Worm (Caenorhabditis elegans): Measurements from ENCODE around the gene gtf-2E2.

The gtf-2E2 gene

ce11 chrII:11544714-11545113 is 2.4 kb upstream of the gtf-2E2 start, which contains the start of gene F54D5.9:
Gene F54D5.9, minus strand, starts transcription at chrII:11544828.
- no peak for TF ChIP-seq unc-62 (GFP tag; optimal IDR thresholded peaks at IDR 0.05)

ce11 chrII:11542958-11543357 is 663 bp upstream of the gtf-2E2 start:
- TF ChIP-seq ztf-1 (GFP tag; conservative IDR thresholded peaks at IDR 0.05) (no peak), egl-27 (tag; optimal IDR thresholded peaks at IDR 0.05) (no peak), mab-5 (tag; optimal IDR thresholded peaks at IDR 0.05) (no peak), sem-4 (tag; optimal IDR thresholded peaks at IDR 0.05) (no peak), nhr-21 (tag; optimal IDR thresholded peaks at IDR 0.05) (no peak), crh-2 (tag; optimal IDR thresholded peaks at IDR 0.05) (no peak), R02D3.7 (tag; optimal IDR thresholded peaks at IDR 0.05) (no peak), ztf-4 (tag; optimal IDR thresholded peaks at IDR 0.05) (no peak), nhr-6 (tag; optimal IDR thresholded peaks at IDR 0.05) (no peak), blmp-1 (tag; optimal IDR thresholded peaks at IDR 0.05; ENCODE audit: insufficient read depth) (no peak), lsy-2 (tag; optimal IDR thresholded peaks at IDR 0.05) (no peak), nhr-129 (tag; optimal IDR thresholded peaks at IDR 0.05) (no peak), aly-2 (tag; optimal IDR thresholded peaks at IDR 0.05) (no peak), unc-55 (GFP tag; optimal IDR thresholded peaks at IDR 0.05) (no peak), elt-1 (tag; optimal IDR thresholded peaks at IDR 0.05) (no peak), sma-9 (GFP tag; optimal IDR thresholded peaks at IDR 0.05) (no peak), sma-9 (tag; optimal IDR thresholded peaks at IDR 0.05) (no peak), gmeb-1 (tag; optimal IDR thresholded peaks at IDR 0.05) (no peak), nhr-25 (tag; optimal IDR thresholded peaks at IDR 0.05) (no peak), unc-62 (GFP tag; optimal IDR thresholded peaks at IDR 0.05) (no peak)

ce11 chrII:11538741-11539140 is 3.6 kb downstream of the gtf-2E2 start, which contains the start of gene Y62F5A.9:
Gene Y62F5A.9, minus strand, starts transcription at chrII:11538841.
- no peak for TF ChIP-seq mbf-1 (tag; optimal IDR thresholded peaks at IDR 0.05)
- TF ChIP-seq blmp-1 (tag; optimal IDR thresholded peaks at IDR 0.05; ENCODE audit: insufficient read depth) = no peak
- TF ChIP-seq sem-4 (tag; optimal IDR thresholded peaks at IDR 0.05) = no peak
- no peak for TF ChIP-seq alr-1 (tag; optimal IDR thresholded peaks at IDR 0.05)
- TF ChIP-seq unc-39 (tag; optimal IDR thresholded peaks at IDR 0.05) = no peak
- TF ChIP-seq ZK546.5 (tag; optimal IDR thresholded peaks at IDR 0.05) = no peak
- TF ChIP-seq ama-1 (optimal IDR thresholded peaks at IDR 0.05) = no peak
- no peak for TF ChIP-seq fos-1 (tag; optimal IDR thresholded peaks at IDR 0.05)
- TF ChIP-seq nhr-237 (tag; optimal IDR thresholded peaks at IDR 0.05) = no peak
- no peak for TF ChIP-seq ztf-1 (GFP tag; conservative IDR thresholded peaks at IDR 0.05)
- TF ChIP-seq Y55F3AM.14 (GFP tag; optimal IDR thresholded peaks at IDR 0.05) = no peak
- no peak for TF ChIP-seq lin-39 (tag; optimal IDR thresholded peaks at IDR 0.05)
- no peak for TF ChIP-seq ceh-82 (tag; optimal IDR thresholded peaks at IDR 0.05)
- no peak for TF ChIP-seq peb-1 (tag; optimal IDR thresholded peaks at IDR 0.05)
- no peak for TF ChIP-seq mab-5 (tag; optimal IDR thresholded peaks at IDR 0.05)
- no peak for TF ChIP-seq lsy-2 (tag; optimal IDR thresholded peaks at IDR 0.05)
- TF ChIP-seq snpc-4 (tag; optimal IDR thresholded peaks at IDR 0.05) = no peak
- TF ChIP-seq nhr-21 (tag; optimal IDR thresholded peaks at IDR 0.05) = no peak

- TF ChIP-seq gmeb-1 (tag; optimal IDR thresholded peaks at IDR 0.05) (no peak), ceh-82 (tag; optimal IDR thresholded peaks at IDR 0.05) (no peak), ztf-4 (tag; optimal IDR thresholded peaks at IDR 0.05) (no peak), mdl-1 (tag; optimal IDR thresholded peaks at IDR 0.05) (no peak), elt-1 (tag; optimal IDR thresholded peaks at IDR 0.05) (no peak), nhr-11 (tag; optimal IDR thresholded peaks at IDR 0.05) (no peak), alr-1 (tag; optimal IDR thresholded peaks at IDR 0.05) (no peak), mab-5 (tag; optimal IDR thresholded peaks at IDR 0.05) (no peak), blmp-1 (tag; optimal IDR thresholded peaks at IDR 0.05; ENCODE audit: insufficient read depth) (no peak), lin-13 (GFP tag; optimal IDR thresholded peaks at IDR 0.05) (no peak), lin-39 (tag; optimal IDR thresholded peaks at IDR 0.05) (no peak), ceh-16 (tag; optimal IDR thresholded peaks at IDR 0.05) (no peak), snpc-4 (tag; optimal IDR thresholded peaks at IDR 0.05) (no peak), unc-39 (tag; optimal IDR thresholded peaks at IDR 0.05) (no peak), nhr-77 (tag; optimal IDR thresholded peaks at IDR 0.05) (no peak)
Measured at ce11 chrII:11537606-11538016, 4.7 kb downstream of the gtf-2E2 start.
